Worm (Caenorhabditis elegans): ENCODE results near the gene ham-3.
A peak's percentile ranks its signal among the peaks of the same experiment; 100 is the strongest.

The ham-3 gene

ce11 chrIII:10123586-10124233 is 3.1 kb downstream of the ham-3 start, which contains the start of gene ttll-4 (continued):
- TF ChIP-seq M03D4.4 (tag; optimal IDR thresholded peaks at IDR 0.05) (peak; percentile 48), nhr-237 (tag; optimal IDR thresholded peaks at IDR 0.05) (no peak), nhr-12 (tag; optimal IDR thresholded peaks at IDR 0.05) (no peak), lin-13 (tag; optimal IDR thresholded peaks at IDR 0.05) (peak; percentile 65), ceh-43 (GFP tag; optimal IDR thresholded peaks at IDR 0.05) (no peak), lsy-2 (tag; optimal IDR thresholded peaks at IDR 0.05) (peak; percentile 14), tbx-8 (GFP tag; optimal IDR thresholded peaks at IDR 0.05) (no peak), blmp-1 (tag; optimal IDR thresholded peaks at IDR 0.05) (no peak), snpc-4 (tag; optimal IDR thresholded peaks at IDR 0.05) (no peak), elt-3 (tag; optimal IDR thresholded peaks at IDR 0.05) (no peak), lin-32 (GFP tag; optimal IDR thresholded peaks at IDR 0.05) (peak; percentile 24), ceh-39 (tag; optimal IDR thresholded peaks at IDR 0.05) (no peak), mab-5 (tag; optimal IDR thresholded peaks at IDR 0.05) (no peak), pha-4 (tag; optimal IDR thresholded peaks at IDR 0.05) (no peak), elt-1 (tag; optimal IDR thresholded peaks at IDR 0.05; ENCODE audit: borderline replicate concordance, insufficient read depth) (no peak)

- TF ChIP-seq unc-39 (tag; optimal IDR thresholded peaks at IDR 0.05) (no peak), cnd-1 (tag; optimal IDR thresholded peaks at IDR 0.05) (no peak), flh-1 (GFP tag; optimal IDR thresholded peaks at IDR 0.05) (no peak), blmp-1 (tag; optimal IDR thresholded peaks at IDR 0.05) (no peak), lin-32 (GFP tag; optimal IDR thresholded peaks at IDR 0.05) (no peak), M03D4.4 (tag; optimal IDR thresholded peaks at IDR 0.05) (no peak), ces-1 (GFP tag; optimal IDR thresholded peaks at IDR 0.05) (no peak), elt-1 (tag; optimal IDR thresholded peaks at IDR 0.05; ENCODE audit: borderline replicate concordance, insufficient read depth) (no peak)
These were observed 5.8 kb downstream of the ham-3 start for ce11 chrIII:10126375-10126774.

- TF ChIP-seq drap-1 (GFP tag; optimal IDR thresholded peaks at IDR 0.05) (no peak), bed-3 (GFP tag; optimal IDR thresholded peaks at IDR 0.05) (no peak), lsy-2 (tag; optimal IDR thresholded peaks at IDR 0.05) (no peak), nhr-28 (tag; optimal IDR thresholded peaks at IDR 0.05) (no peak), zip-8 (tag; optimal IDR thresholded peaks at IDR 0.05) (no peak)
These were observed 12.2 kb downstream of the ham-3 start for ce11 chrIII:10132495-10133450.

- TF ChIP-seq blmp-1 (tag; optimal IDR thresholded peaks at IDR 0.05) (no peak), tbx-8 (GFP tag; optimal IDR thresholded peaks at IDR 0.05) (no peak), ceh-83 (GFP tag; optimal IDR thresholded peaks at IDR 0.05) (no peak), unc-120 (tag; optimal IDR thresholded peaks at IDR 0.05; ENCODE audit: poor library complexity, severe bottlenecking) (no peak)
These were observed 13.9 kb downstream of the ham-3 start for ce11 chrIII:10134517-10134916.

- TF ChIP-seq nhr-28 (tag; optimal IDR thresholded peaks at IDR 0.05) (no peak), elt-1 (tag; optimal IDR thresholded peaks at IDR 0.05; ENCODE audit: borderline replicate concordance, insufficient read depth) (peak; percentile 29)
These were observed 16.2 kb downstream of the ham-3 start, which contains the start of gene ZK1128.7 for ce11 chrIII:10136778-10137177. ZK1128.7 (plus strand) TSS chrIII:10137006.

ce11 chrIII:10140732-10141131 is 20.2 kb downstream of the ham-3 start, which contains the start of gene K08E5.6:
K08E5.6 (plus strand) TSS chrIII:10141032.
- TF ChIP-seq nhr-2 (tag; optimal IDR thresholded peaks at IDR 0.05) (no peak), ztf-11 (tag; optimal IDR thresholded peaks at IDR 0.05) (no peak), bed-3 (GFP tag; optimal IDR thresholded peaks at IDR 0.05) (no peak), elt-1 (tag; optimal IDR thresholded peaks at IDR 0.05; ENCODE audit: borderline replicate concordance, insufficient read depth) (no peak), hlh-1 (tag; optimal IDR thresholded peaks at IDR 0.05) (no peak), flh-1 (GFP tag; optimal IDR thresholded peaks at IDR 0.05) (no peak), unc-120 (tag; optimal IDR thresholded peaks at IDR 0.05; ENCODE audit: poor library complexity, severe bottlenecking) (no peak), zip-8 (tag; optimal IDR thresholded peaks at IDR 0.05) (no peak), unc-39 (tag; optimal IDR thresholded peaks at IDR 0.05) (no peak), ceh-39 (tag; optimal IDR thresholded peaks at IDR 0.05) (no peak), M03D4.4 (tag; optimal IDR thresholded peaks at IDR 0.05) (no peak), ces-1 (GFP tag; optimal IDR thresholded peaks at IDR 0.05) (no peak), cnd-1 (tag; optimal IDR thresholded peaks at IDR 0.05) (no peak), lin-32 (GFP tag; optimal IDR thresholded peaks at IDR 0.05) (no peak), sptf-1 (tag; optimal IDR thresholded peaks at IDR 0.05) (no peak), mls-2 (tag; optimal IDR thresholded peaks at IDR 0.05) (no peak), pha-4 (tag; optimal IDR thresholded peaks at IDR 0.05) (no peak), ceh-83 (GFP tag; optimal IDR thresholded peaks at IDR 0.05) (no peak)
